Worm (Caenorhabditis elegans) whole organism, L4/young adult: Measurements from ENCODE around the gene F36G9.3.

Experiments
- W03F9.2 ChIP-seq: fragments of 150-350 bp; optimal IDR thresholded peaks from 2 replicates; lab custom pipeline; 2014; ENCODE audit warnings: missing biosample characterization, missing genetic modification characterization
- him-1 ChIP-seq: sonication (generic microtip); optimal IDR thresholded peaks from 2 replicates; lab custom pipeline; 2016; ENCODE audit warnings: missing genotype, missing genetic modification reagents, missing genetic modification characterization, missing compliant biosample characterization

DNA sequence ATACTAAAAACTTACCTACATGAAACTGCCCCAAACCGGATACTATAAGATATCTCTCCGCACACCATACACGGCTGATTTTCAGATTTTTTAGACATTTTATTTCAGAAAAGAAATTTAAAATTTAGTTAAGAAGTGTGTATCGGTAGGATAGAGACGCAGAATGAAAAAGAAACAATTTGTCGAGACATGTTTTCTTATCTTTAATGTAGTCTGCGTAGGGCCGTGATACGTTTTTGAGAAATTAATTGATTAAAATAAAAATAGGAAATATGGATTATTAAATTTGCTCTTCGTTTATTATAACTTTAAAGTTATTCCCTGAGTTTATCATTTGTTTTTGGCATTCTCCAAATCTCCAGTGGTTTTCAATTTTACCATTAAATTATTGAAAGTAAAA, 32.9 kb upstream of the F36G9.3 start, which contains the start of gene nhr-108:
- no peak for TF ChIP-seq W03F9.2 (tag; lab: Kevin White, UChicago)
- no peak for TF ChIP-seq him-1 (tag; lab: Kevin White, UChicago)
